Worm (Caenorhabditis elegans) whole organism, L2 larva: Measurements from ENCODE around the gene nhr-18.
A peak's percentile ranks its signal among the peaks of the same experiment; 100 is the strongest.

Experiments used
- C34F6.9 ChIP-seq: fragments of 150-350 bp; optimal IDR thresholded peaks from 2 replicates; lab custom pipeline; 2014; ENCODE audit warnings: missing biosample characterization, missing genetic modification characterization
- F13H6.1 ChIP-seq: sonication (generic microtip); optimal IDR thresholded peaks from 2 replicates; lab custom pipeline; 2016; ENCODE audit warnings: missing genetic modification characterization, missing compliant biosample characterization
- R02D3.7 ChIP-seq: fragments of 150-350 bp; optimal IDR thresholded peaks from 2 replicates; lab custom pipeline; 2014; ENCODE audit warnings: missing biosample characterization, missing genetic modification characterization
- Y55F3AM.14 ChIP-seq: fragments of 200-800 bp; sonication (Bioruptor generic); optimal IDR thresholded peaks from 2 replicates; lab custom pipeline; 2018; ENCODE audit warnings: mild to moderate bottlenecking, missing genetic modification characterization, missing compliant biosample characterization
- ZK546.5 ChIP-seq: sonication (generic microtip); optimal IDR thresholded peaks from 2 replicates; lab custom pipeline; 2017; ENCODE audit warnings: missing biosample characterization, missing genetic modification characterization
- aly-2 ChIP-seq: fragments of 150-350 bp; optimal IDR thresholded peaks from 2 replicates; lab custom pipeline; 2014; ENCODE audit warnings: missing biosample characterization, missing genetic modification characterization
- ama-1 ChIP-seq: fragments of 150-350 bp; optimal IDR thresholded peaks from 2 replicates; lab custom pipeline; 2018; ENCODE audit warnings: inconsistent platforms
- blmp-1 ChIP-seq: sonication (generic microtip); optimal IDR thresholded peaks from 2 replicates; lab custom pipeline; 2017; ENCODE audit warnings: missing genetic modification characterization, mild to moderate bottlenecking, missing compliant biosample characterization, antibody characterized with exemption, moderate library complexity; ENCODE audit not compliant: insufficient read depth
- ceh-16 ChIP-seq: fragments of 150-350 bp; optimal IDR thresholded peaks from 2 replicates; lab custom pipeline; 2014; ENCODE audit warnings: missing biosample characterization, missing genetic modification characterization
- ceh-82 ChIP-seq: fragments of 150-350 bp; optimal IDR thresholded peaks from 2 replicates; lab custom pipeline; 2014; ENCODE audit warnings: missing biosample characterization, missing genetic modification characterization
- crh-2 ChIP-seq: sonication (generic microtip); optimal IDR thresholded peaks from 2 replicates; lab custom pipeline; 2017; ENCODE audit warnings: missing biosample characterization, missing genetic modification characterization
- dmd-4 ChIP-seq: sonication (generic microtip); optimal IDR thresholded peaks from 2 replicates; lab custom pipeline; 2017; ENCODE audit warnings: missing biosample characterization, missing genetic modification characterization
- elt-1 ChIP-seq: fragments of 150-350 bp; optimal IDR thresholded peaks from 2 replicates; lab custom pipeline; 2014; ENCODE audit warnings: missing biosample characterization, missing genetic modification characterization
- elt-3 ChIP-seq: sonication (generic microtip); optimal IDR thresholded peaks from 2 replicates; lab custom pipeline; 2017; ENCODE audit warnings: missing biosample characterization, missing genetic modification characterization
- fos-1 ChIP-seq: fragments of 150-350 bp; optimal IDR thresholded peaks from 2 replicates; lab custom pipeline; 2014; ENCODE audit warnings: missing biosample characterization, missing genetic modification characterization
- gmeb-1 ChIP-seq: fragments of 150-350 bp; optimal IDR thresholded peaks from 2 replicates; lab custom pipeline; 2014; ENCODE audit warnings: missing biosample characterization, missing genetic modification characterization
- lin-11 ChIP-seq: fragments of 150-350 bp; sonication (generic microtip); optimal IDR thresholded peaks from 2 replicates; lab custom pipeline; 2014; ENCODE audit warnings: missing biosample characterization, missing genetic modification characterization, inconsistent platforms, mixed read lengths
- lin-13 ChIP-seq: fragments of 150-350 bp; optimal IDR thresholded peaks from 2 replicates; lab custom pipeline; 2014; ENCODE audit warnings: missing biosample characterization, missing genetic modification reagents, missing genetic modification characterization
- lin-39 ChIP-seq: fragments of 150-350 bp; optimal IDR thresholded peaks from 2 replicates; lab custom pipeline; 2014; ENCODE audit warnings: missing biosample characterization, missing genetic modification reagents, missing genetic modification characterization
- lsy-2 ChIP-seq, 2 experiments: fragments of 150-350 bp in 1 of 2; sonication (generic microtip) in 1 of 2; optimal IDR thresholded peaks; 2 replicates each; lab custom pipeline; 2014 to 2017; ENCODE audit warnings: missing biosample characterization in 2 of 2, missing genetic modification characterization in 2 of 2
- mab-5 ChIP-seq: fragments of 150-350 bp; optimal IDR thresholded peaks from 2 replicates; lab custom pipeline; 2014; ENCODE audit warnings: missing biosample characterization, missing genetic modification characterization
- mbf-1 ChIP-seq: sonication (generic microtip); optimal IDR thresholded peaks from 2 replicates; lab custom pipeline; 2017; ENCODE audit warnings: missing biosample characterization, missing genetic modification characterization
- nhr-10 ChIP-seq: sonication (generic microtip); optimal IDR thresholded peaks from 2 replicates; lab custom pipeline; 2017; ENCODE audit warnings: missing biosample characterization, missing genetic modification characterization
- nhr-11 ChIP-seq: fragments of 150-350 bp; optimal IDR thresholded peaks from 2 replicates; lab custom pipeline; 2014; ENCODE audit warnings: missing biosample characterization, missing genetic modification characterization
- nhr-129 ChIP-seq: fragments of 150-350 bp; optimal IDR thresholded peaks from 2 replicates; lab custom pipeline; 2014; ENCODE audit warnings: missing biosample characterization, missing genetic modification characterization
- nhr-21 ChIP-seq: fragments of 150-350 bp; optimal IDR thresholded peaks from 2 replicates; lab custom pipeline; 2014; ENCODE audit warnings: missing biosample characterization, missing genetic modification characterization
- nhr-23 ChIP-seq: fragments of 150-350 bp; optimal IDR thresholded peaks from 2 replicates; lab custom pipeline; 2014; ENCODE audit warnings: missing biosample characterization, missing genetic modification reagents, missing genetic modification characterization
- nhr-237 ChIP-seq: fragments of 150-350 bp; optimal IDR thresholded peaks from 2 replicates; lab custom pipeline; 2014; ENCODE audit warnings: missing biosample characterization, missing genetic modification characterization
- nhr-25 ChIP-seq: fragments of 150-350 bp; sonication (generic microtip); optimal IDR thresholded peaks from 3 replicates; lab custom pipeline; 2014; ENCODE audit warnings: missing biosample characterization, missing genetic modification characterization
- nhr-6 ChIP-seq: fragments of 150-350 bp; optimal IDR thresholded peaks from 2 replicates; lab custom pipeline; 2014; ENCODE audit warnings: missing biosample characterization, missing genetic modification characterization
- nhr-77 ChIP-seq: fragments of 150-350 bp; optimal IDR thresholded peaks from 2 replicates; lab custom pipeline; 2014; ENCODE audit warnings: missing biosample characterization, missing genetic modification characterization
- peb-1 ChIP-seq: fragments of 150-350 bp; optimal IDR thresholded peaks from 2 replicates; lab custom pipeline; 2014; ENCODE audit warnings: missing biosample characterization, missing genetic modification characterization
- sem-4 ChIP-seq: fragments of 150-350 bp; optimal IDR thresholded peaks from 2 replicates; lab custom pipeline; 2014; ENCODE audit warnings: missing biosample characterization, missing genetic modification reagents, missing genetic modification characterization
- skn-1 ChIP-seq: sonication (generic microtip); optimal IDR thresholded peaks from 2 replicates; lab custom pipeline; 2017; ENCODE audit warnings: missing biosample characterization, missing genetic modification characterization
- sma-9 ChIP-seq, 2 experiments: fragments of 150-350 bp in 1 of 2; sonication (generic microtip) in 1 of 2; optimal IDR thresholded peaks; 2 replicates each; lab custom pipeline; 2014 to 2016; ENCODE audit warnings: missing genetic modification characterization in 2 of 2, mild to moderate bottlenecking in 1 of 2, missing biosample characterization in 1 of 2, missing compliant biosample characterization in 1 of 2, missing genetic modification reagents in 1 of 2, moderate library complexity in 1 of 2
- snpc-4 ChIP-seq: fragments of 150-350 bp; optimal IDR thresholded peaks from 2 replicates; lab custom pipeline; 2014; ENCODE audit warnings: missing biosample characterization, missing genetic modification characterization
- unc-55 ChIP-seq: fragments of 150-350 bp; sonication (generic microtip); optimal IDR thresholded peaks from 3 replicates; lab custom pipeline; 2014; ENCODE audit warnings: missing biosample characterization, missing genetic modification reagents, missing genetic modification characterization
- unc-62 ChIP-seq: fragments of 150-350 bp; optimal IDR thresholded peaks from 2 replicates; lab custom pipeline; 2014; ENCODE audit warnings: missing biosample characterization, missing genetic modification reagents, missing genetic modification characterization
- zag-1 ChIP-seq: fragments of 150-350 bp; optimal IDR thresholded peaks from 2 replicates; lab custom pipeline; 2014; ENCODE audit warnings: missing biosample characterization, missing genetic modification characterization
- ztf-11 ChIP-seq: sonication (generic microtip); optimal IDR thresholded peaks from 2 replicates; lab custom pipeline; 2017; ENCODE audit warnings: missing biosample characterization, missing genetic modification characterization
- ztf-4 ChIP-seq: fragments of 150-350 bp; optimal IDR thresholded peaks from 2 replicates; lab custom pipeline; 2014; ENCODE audit warnings: missing biosample characterization, missing genetic modification characterization

The nhr-18 gene

DNA sequence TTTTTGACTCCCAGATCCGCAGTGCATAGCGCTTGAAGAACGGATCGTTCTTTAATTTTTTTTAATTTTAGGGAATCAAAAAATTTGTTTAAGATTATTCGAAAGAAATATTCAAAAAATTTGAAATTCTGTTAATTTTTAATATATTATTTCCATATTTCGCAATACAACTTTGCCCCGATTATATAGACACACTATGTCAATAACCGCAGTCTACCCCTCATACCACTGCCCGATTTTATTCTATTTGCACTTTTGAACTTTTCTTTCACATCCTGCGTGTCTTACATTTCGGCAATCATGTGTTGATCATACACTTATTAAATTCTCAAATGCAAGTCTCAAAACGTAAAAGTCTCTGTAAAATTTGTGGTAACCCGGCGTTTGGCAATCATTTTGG lies 8.2 kb upstream of the nhr-18 start, which contains the start of gene nhr-56:
Gene nhr-56 (plus strand): TSS at position 202 of the 400 bp plus-strand sequence.
- TF ChIP-seq ZK546.5 (tag; lab: Kevin White, UChicago) (no peak), lin-39 (tag; lab: Kevin White, UChicago) (no peak), sma-9 (GFP tag; optimal IDR thresholded peaks at IDR 0.05; lab: Kevin White, UChicago) (peak; percentile 79), sma-9 (tag; optimal IDR thresholded peaks at IDR 0.05; lab: Kevin White, UChicago) (no peak), lsy-2 (tag; optimal IDR thresholded peaks at IDR 0.05; lab: Kevin White, UChicago) (peak in 1 of 2 experiments; percentile 47), nhr-129 (tag; lab: Kevin White, UChicago) (peak; percentile 63), ceh-82 (no peak), ceh-16 (no peak), nhr-10 (tag; lab: Kevin White, UChicago) (no peak), zag-1 (tag; lab: Kevin White, UChicago) (no peak), crh-2 (peak; percentile 59), mab-5 (tag; lab: Kevin White, UChicago) (no peak), snpc-4 (tag; lab: Kevin White, UChicago) (no peak), fos-1 (peak; percentile 71), elt-1 (no peak), nhr-6 (tag; lab: Kevin White, UChicago) (no peak), unc-55 (GFP tag; lab: Kevin White, UChicago) (no peak), ztf-11 (tag; lab: Kevin White, UChicago) (no peak), Y55F3AM.14 (GFP tag; lab: Kevin White, UChicago) (no peak), R02D3.7 (tag; lab: Kevin White, UChicago) (no peak), nhr-11 (tag; lab: Kevin White, UChicago) (no peak), ama-1 (lab: Kevin White, UChicago) (no peak), nhr-21 (tag; lab: Kevin White, UChicago) (no peak), skn-1 (no peak), dmd-4 (tag; lab: Kevin White, UChicago) (no peak), ztf-4 (tag; lab: Kevin White, UChicago) (no peak), blmp-1 (tag; lab: Kevin White, UChicago) (no peak), nhr-237 (tag; lab: Kevin White, UChicago) (no peak), unc-62 (GFP tag; lab: Kevin White, UChicago) (no peak), lin-13 (no peak), sem-4 (tag; lab: Kevin White, UChicago) (no peak), elt-3 (tag; lab: Kevin White, UChicago) (no peak), gmeb-1 (tag; lab: Kevin White, UChicago) (peak; percentile 67), mbf-1 (tag; lab: Kevin White, UChicago) (no peak), peb-1 (tag; lab: Kevin White, UChicago) (no peak), nhr-25 (tag; lab: Kevin White, UChicago) (peak; percentile 31), C34F6.9 (peak; percentile 26), aly-2 (no peak), nhr-77 (tag; lab: Kevin White, UChicago) (no peak), nhr-23 (tag; lab: Kevin White, UChicago) (no peak), lin-11 (no peak), F13H6.1 (peak; percentile 25)

DNA sequence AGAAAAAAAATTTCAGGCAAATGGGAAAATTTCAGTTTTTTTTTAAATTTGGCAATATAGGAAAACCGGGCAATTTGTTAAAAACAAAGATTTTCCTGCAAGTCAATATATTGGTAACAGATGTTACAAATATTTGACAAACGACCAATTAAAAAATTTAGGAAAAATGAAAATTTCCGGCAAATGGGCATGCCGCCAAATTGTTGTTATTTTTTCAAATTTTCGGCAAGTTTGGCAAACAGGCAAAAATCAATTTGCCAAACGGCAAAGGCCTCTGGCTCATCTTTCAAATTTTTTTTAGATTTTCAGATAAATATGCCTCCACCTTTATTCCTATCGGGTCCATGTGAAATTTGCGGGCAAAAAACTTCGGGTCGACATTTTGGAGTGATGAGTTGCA lies 5.2 kb upstream of the nhr-18 start, which contains the start of gene nhr-128:
Gene nhr-128 (plus strand): TSS at position 301 of the 400 bp plus-strand sequence.
- no peak for TF ChIP-seq nhr-77 (tag; lab: Kevin White, UChicago)
- no peak for TF ChIP-seq elt-3 (tag; lab: Kevin White, UChicago)
- no peak for TF ChIP-seq nhr-23 (tag; lab: Kevin White, UChicago)
- TF ChIP-seq zag-1 (tag; lab: Kevin White, UChicago) = no peak
- TF ChIP-seq elt-1 = no peak
- no peak for TF ChIP-seq lin-11
- TF ChIP-seq lin-13 = no peak
- TF ChIP-seq nhr-21 (tag; lab: Kevin White, UChicago) = no peak

DNA sequence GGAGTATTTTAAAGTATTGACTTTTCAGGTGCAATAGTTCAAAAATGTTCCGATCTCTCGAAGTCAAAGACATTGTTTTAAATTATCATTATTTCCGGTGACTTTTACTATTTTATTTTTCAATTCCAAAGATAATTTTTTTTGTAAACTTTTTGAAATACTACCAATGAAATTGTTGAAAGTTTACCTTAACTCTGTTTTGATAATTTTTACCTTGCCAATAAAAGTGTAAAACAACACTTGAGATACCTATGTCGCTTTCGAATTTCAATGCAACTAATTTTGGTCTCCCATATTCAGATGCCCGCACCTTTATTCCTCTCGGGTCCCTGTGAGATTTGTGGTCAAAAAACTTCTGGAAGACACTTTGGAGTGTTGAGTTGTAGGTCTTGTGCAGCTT lies 1.9 kb upstream of the nhr-18 start, which contains the start of gene nhr-103:
Gene nhr-103 (plus strand): TSS at position 301 of the 400 bp plus-strand sequence.
- TF ChIP-seq mab-5 (tag; lab: Kevin White, UChicago) (no peak), ztf-4 (tag; lab: Kevin White, UChicago) (no peak), gmeb-1 (tag; lab: Kevin White, UChicago) (no peak), elt-3 (tag; lab: Kevin White, UChicago) (no peak), dmd-4 (tag; lab: Kevin White, UChicago) (no peak), nhr-10 (tag; lab: Kevin White, UChicago) (no peak), zag-1 (tag; lab: Kevin White, UChicago) (no peak), ceh-16 (no peak), nhr-129 (tag; lab: Kevin White, UChicago) (no peak), snpc-4 (tag; lab: Kevin White, UChicago) (no peak), nhr-6 (tag; lab: Kevin White, UChicago) (no peak)
